Worm (Caenorhabditis elegans) whole organism, mixed stage, embryonic: ENCODE data around the gene ZK1098.6.

Experiments
- M03D4.4 ChIP-seq: sonication (generic microtip); optimal IDR thresholded peaks from 2 replicates; lab custom pipeline; 2017; ENCODE audit warnings: mild to moderate bottlenecking, missing genetic modification characterization, missing compliant biosample characterization
- bed-3 ChIP-seq: fragments of 200-800 bp; sonication (Bioruptor generic); optimal IDR thresholded peaks from 3 replicates; lab custom pipeline; 2018; ENCODE audit warnings: mild to moderate bottlenecking, missing genetic modification characterization, moderate library complexity, missing compliant biosample characterization
- blmp-1 ChIP-seq: fragments of 150-350 bp; optimal IDR thresholded peaks from 2 replicates; lab custom pipeline; 2014; ENCODE audit warnings: missing biosample characterization, missing genetic modification characterization
- ceh-39 ChIP-seq: fragments of 150-350 bp; optimal IDR thresholded peaks from 2 replicates; lab custom pipeline; 2014; ENCODE audit warnings: missing biosample characterization, missing genetic modification characterization
- ces-1 ChIP-seq: fragments of 150-350 bp; optimal IDR thresholded peaks from 2 replicates; lab custom pipeline; 2014; ENCODE audit warnings: missing biosample characterization, missing genetic modification reagents, missing genetic modification characterization
- drap-1 ChIP-seq: fragments of 200-800 bp; sonication (Bioruptor generic); optimal IDR thresholded peaks from 3 replicates; lab custom pipeline; 2018; ENCODE audit warnings: mild to moderate bottlenecking, missing genetic modification characterization, missing compliant biosample characterization
- elt-1 ChIP-seq: sonication (generic microtip); optimal IDR thresholded peaks from 2 replicates; lab custom pipeline; 2017; ENCODE audit warnings: missing genetic modification characterization, mild to moderate bottlenecking, missing compliant biosample characterization, antibody characterized with exemption, moderate library complexity, borderline replicate concordance; ENCODE audit not compliant: insufficient read depth
- elt-3 ChIP-seq: fragments of 150-350 bp; optimal IDR thresholded peaks from 2 replicates; lab custom pipeline; 2014; ENCODE audit warnings: missing biosample characterization, missing genetic modification characterization
- flh-1 ChIP-seq: fragments of 200-800 bp; sonication (Bioruptor generic); optimal IDR thresholded peaks from 2 replicates; lab custom pipeline; 2018; ENCODE audit warnings: mild to moderate bottlenecking, missing genetic modification characterization, moderate library complexity, missing compliant biosample characterization
- ham-2 ChIP-seq: fragments of 200-800 bp; sonication (Bioruptor generic); optimal IDR thresholded peaks from 2 replicates; lab custom pipeline; 2018; ENCODE audit warnings: mild to moderate bottlenecking, missing genetic modification characterization, missing compliant biosample characterization
- hlh-1 ChIP-seq: fragments of 150-350 bp; optimal IDR thresholded peaks from 2 replicates; lab custom pipeline; 2014; ENCODE audit warnings: missing biosample characterization, missing genetic modification reagents, missing genetic modification characterization
- lin-32 ChIP-seq: fragments of 200-800 bp; sonication (Bioruptor generic); optimal IDR thresholded peaks from 2 replicates; lab custom pipeline; 2018; ENCODE audit warnings: mild to moderate bottlenecking, missing genetic modification characterization, missing compliant biosample characterization
- lsy-2 ChIP-seq: fragments of 150-350 bp; optimal IDR thresholded peaks from 2 replicates; lab custom pipeline; 2014; ENCODE audit warnings: missing biosample characterization, missing genetic modification characterization
- mab-5 ChIP-seq: fragments of 150-350 bp; optimal IDR thresholded peaks from 2 replicates; lab custom pipeline; 2014; ENCODE audit warnings: missing biosample characterization, missing genetic modification characterization
- mep-1 ChIP-seq: fragments of 150-350 bp; optimal IDR thresholded peaks from 2 replicates; lab custom pipeline; 2017; ENCODE audit warnings: missing biosample characterization, missing genetic modification reagents, missing genetic modification characterization, inconsistent platforms
- mls-2 ChIP-seq: sonication (generic microtip); optimal IDR thresholded peaks from 2 replicates; lab custom pipeline; 2016; ENCODE audit warnings: mild to moderate bottlenecking, missing genetic modification characterization, moderate library complexity, missing compliant biosample characterization
- nhr-12 ChIP-seq: fragments of 150-350 bp; optimal IDR thresholded peaks from 2 replicates; lab custom pipeline; 2014; ENCODE audit warnings: missing biosample characterization, missing genetic modification characterization
- nhr-2 ChIP-seq: fragments of 150-350 bp; optimal IDR thresholded peaks from 2 replicates; lab custom pipeline; 2014; ENCODE audit warnings: missing biosample characterization, missing genetic modification characterization
- nhr-237 ChIP-seq: fragments of 150-350 bp; optimal IDR thresholded peaks from 2 replicates; lab custom pipeline; 2014; ENCODE audit warnings: missing biosample characterization, missing genetic modification characterization
- nhr-28 ChIP-seq: fragments of 150-350 bp; optimal IDR thresholded peaks from 2 replicates; lab custom pipeline; 2014; ENCODE audit warnings: missing biosample characterization, missing genetic modification characterization
- sem-2 ChIP-seq: fragments of 200-800 bp; sonication (Bioruptor generic); optimal IDR thresholded peaks from 2 replicates; lab custom pipeline; 2018; ENCODE audit warnings: mild to moderate bottlenecking, missing genetic modification characterization, missing compliant biosample characterization
- snpc-4 ChIP-seq: fragments of 150-350 bp; optimal IDR thresholded peaks from 2 replicates; lab custom pipeline; 2014; ENCODE audit warnings: missing biosample characterization, missing genetic modification characterization
- sptf-1 ChIP-seq: sonication (generic microtip); optimal IDR thresholded peaks from 2 replicates; lab custom pipeline; 2017; ENCODE audit warnings: mild to moderate bottlenecking, missing genetic modification characterization, moderate library complexity, missing compliant biosample characterization
- unc-120 ChIP-seq: sonication (generic microtip); optimal IDR thresholded peaks from 2 replicates; lab custom pipeline; 2017; ENCODE audit warnings: missing genetic modification characterization, missing compliant biosample characterization; ENCODE audit not compliant: poor library complexity, severe bottlenecking
- unc-39 ChIP-seq: fragments of 150-350 bp; optimal IDR thresholded peaks from 2 replicates; lab custom pipeline; 2014; ENCODE audit warnings: missing biosample characterization, missing genetic modification characterization
- unc-62 ChIP-seq: fragments of 150-350 bp; optimal IDR thresholded peaks from 2 replicates; lab custom pipeline; 2014; ENCODE audit warnings: missing biosample characterization, missing genetic modification reagents, missing genetic modification characterization
- zip-8 ChIP-seq: fragments of 150-350 bp; optimal IDR thresholded peaks from 2 replicates; lab custom pipeline; 2014; ENCODE audit warnings: missing biosample characterization, missing genetic modification characterization
- ztf-11 ChIP-seq: fragments of 150-350 bp; optimal IDR thresholded peaks from 2 replicates; lab custom pipeline; 2014; ENCODE audit warnings: missing biosample characterization, missing genetic modification characterization

The ZK1098.6 gene

ce11 chrIII:9496083-9496482 is 30.9 kb upstream of the ZK1098.6 start:
- TF ChIP-seq ces-1 (no peak), blmp-1 (tag; lab: Kevin White, UChicago) (no peak), nhr-237 (no peak), sem-2 (no peak), flh-1 (GFP tag; lab: Kevin White, UChicago) (no peak), ceh-39 (tag; lab: Kevin White, UChicago) (no peak), nhr-28 (tag; lab: Kevin White, UChicago) (no peak), ztf-11 (tag; lab: Kevin White, UChicago) (no peak), zip-8 (tag; lab: Kevin White, UChicago) (no peak), mep-1 (tag; lab: Kevin White, UChicago) (no peak)

DNA sequence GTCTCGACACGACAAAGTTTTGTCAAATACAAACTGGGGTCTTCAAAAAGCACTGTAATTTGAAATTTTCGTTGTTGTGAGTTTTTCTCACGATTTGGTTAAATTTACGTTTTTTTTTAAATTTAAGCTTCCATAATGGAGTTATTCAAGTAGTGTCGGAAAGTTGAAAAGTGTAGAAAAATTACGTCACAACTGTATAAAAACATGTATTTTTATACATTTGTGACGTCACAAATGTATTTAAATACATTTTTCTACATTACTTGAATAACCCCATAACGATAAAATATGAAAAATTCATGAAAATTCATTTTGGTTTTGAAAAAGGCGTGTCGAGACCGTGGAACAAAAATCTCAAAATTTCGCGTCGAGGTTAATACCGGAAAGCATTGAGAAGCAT is 29.5 kb upstream of the ZK1098.6 start:
- no peak for TF ChIP-seq ceh-39 (tag; lab: Kevin White, UChicago)
- TF ChIP-seq zip-8 (tag; lab: Kevin White, UChicago): peak; percentile 94
- TF ChIP-seq sem-2: no peak

DNA sequence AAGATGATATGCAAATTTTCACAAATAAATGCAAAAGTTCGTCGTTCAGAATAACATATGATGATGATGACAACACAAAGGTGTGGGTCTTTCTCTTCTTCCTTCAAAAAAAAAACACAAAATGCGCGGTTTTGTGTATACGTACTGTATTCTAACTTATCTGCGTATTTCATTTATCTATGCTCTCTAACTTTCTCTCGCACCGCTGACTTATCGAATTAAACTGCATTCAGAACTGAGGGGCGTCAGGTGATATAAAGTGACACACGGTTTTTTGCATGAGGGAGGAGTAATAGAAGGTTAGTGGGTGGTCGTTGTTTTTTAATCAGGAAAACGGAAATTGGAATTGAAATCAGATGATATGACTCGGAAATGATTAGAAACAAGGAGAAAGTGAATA is 26.7 kb upstream of the ZK1098.6 start, which contains the start of gene sod-4:
sod-4 (minus strand) TSS at position 109 of the 400 bp plus-strand sequence.
- TF ChIP-seq nhr-28 (tag; lab: Kevin White, UChicago): no peak
- no peak for TF ChIP-seq M03D4.4 (tag; lab: Kevin White, UChicago)
- TF ChIP-seq drap-1: no peak
- no peak for TF ChIP-seq ztf-11 (tag; lab: Kevin White, UChicago)

ce11 chrIII:9501072-9501471 is 25.9 kb upstream of the ZK1098.6 start:
- TF ChIP-seq unc-120: no peak
- no peak for TF ChIP-seq nhr-237
- TF ChIP-seq nhr-2 (tag; lab: Kevin White, UChicago): no peak
- no peak for TF ChIP-seq unc-39 (tag; lab: Kevin White, UChicago)
- no peak for TF ChIP-seq ces-1
- TF ChIP-seq nhr-28 (tag; lab: Kevin White, UChicago): no peak

DNA sequence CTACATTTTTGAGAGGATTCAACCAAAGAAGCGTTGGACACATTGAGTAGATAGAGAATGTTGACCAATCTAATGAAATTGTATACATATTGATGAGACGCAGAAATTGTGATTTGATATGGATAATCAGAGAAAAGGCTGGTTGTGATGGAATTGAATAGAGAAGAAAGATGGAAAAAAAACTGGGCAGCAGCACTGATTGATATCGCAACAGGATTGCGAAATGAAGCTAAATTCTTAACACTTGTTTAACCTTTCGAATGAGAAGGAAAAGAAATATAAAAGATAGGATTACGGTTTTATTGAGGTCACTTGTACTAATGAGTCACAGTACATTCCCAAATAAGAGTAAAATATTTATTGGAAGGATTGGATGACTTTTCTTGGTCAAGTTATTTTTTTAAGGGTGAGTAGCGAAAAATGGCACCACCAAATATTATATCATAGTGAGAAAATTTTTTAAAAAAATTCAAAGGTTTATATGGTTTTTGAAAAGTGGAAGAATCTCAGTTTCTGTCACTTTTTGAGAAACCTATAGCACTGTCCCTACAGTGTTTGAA is 24.7 kb upstream of the ZK1098.6 start:
- no peak for TF ChIP-seq lsy-2 (tag; lab: Kevin White, UChicago)
- TF ChIP-seq nhr-12 (tag; lab: Kevin White, UChicago): no peak
- TF ChIP-seq flh-1 (GFP tag; lab: Kevin White, UChicago): no peak
- TF ChIP-seq lin-32: no peak
- no peak for TF ChIP-seq ceh-39 (tag; lab: Kevin White, UChicago)
- no peak for TF ChIP-seq sem-2
- no peak for TF ChIP-seq hlh-1
- no peak for TF ChIP-seq mls-2 (tag; lab: Kevin White, UChicago)
- TF ChIP-seq elt-1 (tag; lab: Kevin White, UChicago): no peak
- TF ChIP-seq unc-62 (GFP tag; lab: Kevin White, UChicago): no peak
- no peak for TF ChIP-seq ces-1
- TF ChIP-seq mab-5 (tag; lab: Kevin White, UChicago): no peak
- no peak for TF ChIP-seq ham-2 (GFP tag; lab: Kevin White, UChicago)
- TF ChIP-seq bed-3 (GFP tag; lab: Kevin White, UChicago): no peak
- TF ChIP-seq ztf-11 (tag; lab: Kevin White, UChicago): no peak

DNA sequence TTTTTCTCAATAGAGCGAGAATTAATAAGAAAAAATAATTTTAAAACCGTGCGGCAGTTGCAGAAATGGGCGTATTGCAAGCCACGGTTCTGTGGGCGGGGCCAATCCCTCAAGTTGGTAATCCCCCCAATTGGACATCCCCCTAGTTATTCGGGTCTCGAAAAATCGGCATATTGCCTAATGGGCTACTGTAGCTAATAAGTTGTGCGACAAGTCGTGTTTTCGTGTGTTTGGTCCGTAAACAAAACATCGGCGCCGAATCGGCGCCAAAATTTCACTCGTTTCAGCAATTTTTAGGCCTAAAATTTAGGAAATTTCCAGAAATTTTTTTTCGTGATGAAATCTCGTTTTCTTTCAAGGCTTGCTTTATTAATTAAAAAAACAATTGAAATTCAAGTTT is 22.6 kb upstream of the ZK1098.6 start:
- TF ChIP-seq sptf-1 (tag; lab: Kevin White, UChicago) (no peak), snpc-4 (tag; lab: Kevin White, UChicago) (no peak), elt-3 (tag; lab: Kevin White, UChicago) (no peak)

DNA sequence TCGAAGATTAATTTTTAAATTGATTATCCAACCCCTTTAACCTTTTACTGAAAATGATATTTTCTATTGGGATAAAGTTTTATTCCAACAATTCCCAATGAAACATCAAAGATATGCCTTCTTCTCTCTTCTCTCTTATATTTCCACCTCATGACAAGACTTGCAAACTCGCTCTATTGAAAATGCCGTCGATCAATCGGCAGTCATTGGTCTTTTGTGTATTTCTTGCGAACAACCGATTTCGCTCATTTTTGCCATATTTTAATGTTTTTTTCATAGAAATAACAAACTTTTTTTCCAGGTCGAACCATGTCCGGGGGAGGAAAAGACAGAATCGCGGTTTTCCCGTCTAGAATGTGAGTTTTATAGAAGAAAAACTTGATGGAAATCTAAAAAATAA is 19.2 kb upstream of the ZK1098.6 start, which contains the start of gene vha-14:
vha-14 (plus strand) TSS at position 302 of the 400 bp plus-strand sequence.
- TF ChIP-seq nhr-237 (peak; percentile 19), ztf-11 (tag; lab: Kevin White, UChicago) (no peak), flh-1 (GFP tag; lab: Kevin White, UChicago) (no peak), ceh-39 (tag; lab: Kevin White, UChicago) (no peak), ces-1 (peak; percentile 6), lsy-2 (tag; lab: Kevin White, UChicago) (peak; percentile 38), unc-62 (GFP tag; lab: Kevin White, UChicago) (peak; percentile 38), mep-1 (tag; lab: Kevin White, UChicago) (peak; percentile 71)
